Worm (Caenorhabditis elegans) whole organism, L3 larva: Measurements from ENCODE around the gene ugt-40.

ENCODE experiments used
- elt-3 ChIP-seq, 3 experiments: fragments of 150-350 bp in 1 of 3; sonication (generic microtip) in 2 of 3; optimal IDR thresholded peaks; 2 replicates in 2 of 3; 4 replicates in 1 of 3; lab custom pipeline; 2014 to 2017; ENCODE audit warnings: missing biosample characterization in 3 of 3, missing genetic modification characterization in 3 of 3
- lin-15B ChIP-seq: fragments of 150-350 bp; optimal IDR thresholded peaks from 2 replicates; lab custom pipeline; 2014; ENCODE audit warnings: missing biosample characterization, missing genetic modification characterization
- lsy-12 ChIP-seq: sonication (generic microtip); optimal IDR thresholded peaks from 2 replicates; lab custom pipeline; 2016; ENCODE audit warnings: mild to moderate bottlenecking, missing genetic modification characterization, missing compliant biosample characterization
- nhr-23 ChIP-seq: fragments of 150-350 bp; optimal IDR thresholded peaks from 2 replicates; lab custom pipeline; 2014; ENCODE audit warnings: missing biosample characterization, missing genetic modification reagents, missing genetic modification characterization
- nhr-237 ChIP-seq: fragments of 150-350 bp; optimal IDR thresholded peaks from 2 replicates; lab custom pipeline; 2014; ENCODE audit warnings: missing biosample characterization, missing genetic modification characterization
- snpc-4 ChIP-seq: fragments of 150-350 bp; optimal IDR thresholded peaks from 2 replicates; lab custom pipeline; 2014; ENCODE audit warnings: missing biosample characterization, missing genetic modification characterization

DNA sequence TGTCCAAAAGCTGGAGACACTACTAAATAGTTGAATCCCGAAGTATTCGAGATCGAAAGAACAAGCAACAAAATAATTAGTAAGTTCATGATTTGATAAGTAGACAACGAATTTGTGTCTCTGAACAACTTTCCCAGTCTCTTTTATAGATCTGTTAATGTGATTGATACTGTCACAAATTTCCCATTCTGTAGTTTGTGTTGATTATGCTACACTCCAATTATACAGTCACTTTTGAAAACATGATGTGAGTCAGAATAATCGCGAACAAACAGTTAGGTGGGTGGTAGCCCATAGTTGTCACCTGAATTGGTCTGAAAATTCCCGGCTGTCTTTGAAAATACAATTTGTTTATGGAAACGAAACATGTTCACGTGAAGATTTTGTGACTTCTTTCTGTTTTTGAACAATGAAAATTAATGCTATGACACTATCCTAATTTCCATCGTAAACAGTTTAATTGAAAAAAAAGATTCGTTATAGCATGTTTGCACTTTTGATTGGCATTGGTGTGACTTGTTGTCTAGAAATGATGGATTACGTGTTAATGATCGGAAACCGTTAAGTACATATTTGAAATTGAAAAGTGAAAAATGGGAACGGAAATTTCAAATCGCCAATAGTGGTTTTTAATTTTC lies 21.8 kb upstream of the ugt-40 start, which contains the start of gene ugt-41:
- TF ChIP-seq lsy-12 (tag; lab: Kevin White, UChicago) (no peak), snpc-4 (tag; lab: Kevin White, UChicago) (no peak), lin-15B (tag; lab: Kevin White, UChicago) (no peak), elt-3 (tag; optimal IDR thresholded peaks at IDR 0.05; lab: Kevin White, UChicago) (no peak), nhr-23 (tag; lab: Kevin White, UChicago) (no peak), nhr-237 (tag; lab: Kevin White, UChicago) (no peak)
